Fruit fly (Drosophila melanogaster) whole organism, pupa: Measurements from ENCODE around the gene CG12024.

Experiments
- CG12605 ChIP-seq: fragments of 200-800 bp; sonication (Bioruptor generic); IDR thresholded peaks from 2 replicates; pipeline ENCODE4 v1.3.6; 2022; ENCODE audit warnings: missing biosample characterization, missing genetic modification characterization
- CG15710 ChIP-seq: fragments of 200-800 bp; sonication (Bioruptor generic); optimal IDR thresholded peaks from 2 replicates; lab custom pipeline; 2018; ENCODE audit warnings: missing biosample characterization, mild to moderate bottlenecking, missing genetic modification characterization, moderate library complexity
- CG32121 ChIP-seq: fragments of 200-800 bp; sonication (Bioruptor generic); IDR thresholded peaks from 2 replicates; pipeline ENCODE4 v1.3.6; 2022; ENCODE audit warnings: missing biosample characterization, missing genetic modification characterization
- CG4496 ChIP-seq: fragments of 200-800 bp; sonication (Bioruptor generic); IDR thresholded peaks from 3 replicates; pipeline ENCODE4 v1.3.6; 2022; ENCODE audit warnings: missing biosample characterization, missing genetic modification characterization
- CG8159 ChIP-seq: fragments of 200-800 bp; sonication (Bioruptor generic); optimal IDR thresholded peaks from 3 replicates; lab custom pipeline; 2018; ENCODE audit warnings: missing biosample characterization, mild to moderate bottlenecking, missing genetic modification characterization, moderate library complexity
- CG8301 ChIP-seq: fragments of 200-800 bp; sonication (Bioruptor generic); optimal IDR thresholded peaks from 2 replicates; lab custom pipeline; 2018; ENCODE audit warnings: missing biosample characterization, mild to moderate bottlenecking, missing genetic modification characterization
- CG9948 ChIP-seq: fragments of 200-800 bp; sonication (Bioruptor generic); optimal IDR thresholded peaks from 2 replicates; lab custom pipeline; 2018; ENCODE audit warnings: missing biosample characterization, mild to moderate bottlenecking, missing genetic modification characterization, moderate library complexity
- D1 ChIP-seq: fragments of 200-800 bp; sonication (Bioruptor generic); optimal IDR thresholded peaks from 2 replicates; lab custom pipeline; 2018; ENCODE audit warnings: missing biosample characterization, mild to moderate bottlenecking, missing genetic modification characterization, moderate library complexity
- EcR ChIP-seq: fragments of 200-800 bp; sonication (Bioruptor generic); optimal IDR thresholded peaks from 3 replicates; lab custom pipeline; 2019; ENCODE audit warnings: missing biosample characterization, missing genetic modification characterization, mild to moderate bottlenecking, moderate library complexity, missing genetic modification reagents
- Ets98B ChIP-seq: fragments of 200-800 bp; sonication (Bioruptor generic); IDR thresholded peaks from 2 replicates; pipeline ENCODE4 v1.3.6; 2022; ENCODE audit warnings: missing biosample characterization, missing genetic modification characterization
- Pif1B ChIP-seq: fragments of 200-800 bp; sonication (Bioruptor generic); optimal IDR thresholded peaks from 3 replicates; lab custom pipeline; 2016; ENCODE audit warnings: missing biosample characterization, missing genetic modification characterization

DNA sequence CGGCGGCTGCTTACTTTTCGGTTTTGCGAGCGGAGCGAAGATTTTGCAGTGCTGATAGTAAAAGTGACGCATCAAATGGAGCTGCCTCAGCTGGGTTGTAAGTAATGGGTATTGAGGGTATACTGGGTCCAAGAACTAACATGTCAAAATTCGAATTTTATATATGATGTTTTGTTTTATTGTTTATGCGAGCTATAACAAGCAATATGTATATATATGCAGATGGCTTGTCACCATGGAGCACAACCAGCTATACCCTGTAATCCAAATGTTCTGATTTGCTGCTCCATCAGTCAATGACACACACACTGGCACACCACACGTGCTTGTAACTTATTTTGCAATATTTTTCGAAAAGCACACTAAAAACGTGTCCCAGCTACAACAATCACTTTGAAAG is 27.4 kb upstream of the CG12024 start:
- peak; percentile 17 for TF ChIP-seq CG8159
- no peak for TF ChIP-seq EcR (GFP tag; lab: Kevin White, UChicago)
- TF ChIP-seq CG12605 (GFP tag; lab: Robert Waterston, UW) = peak; percentile 74
- peak; percentile 56 for TF ChIP-seq CG9948 (tag; lab: Kevin White, UChicago)
- TF ChIP-seq CG4496 (GFP tag; lab: Robert Waterston, UW) = peak; percentile 89
- peak; percentile 66 for TF ChIP-seq Pif1B (GFP tag; lab: Kevin White, UChicago)
- peak; percentile 81 for TF ChIP-seq CG32121 (GFP tag; lab: Robert Waterston, UW)
- no peak for TF ChIP-seq D1 (tag; lab: Kevin White, UChicago)
- TF ChIP-seq Ets98B (GFP tag; lab: Robert Waterston, UW) = peak; percentile 78
- peak; percentile 40 for TF ChIP-seq CG15710 (tag; lab: Kevin White, UChicago)
- TF ChIP-seq CG8301 (tag; lab: Kevin White, UChicago) = peak; percentile 66
